Fruit fly (Drosophila melanogaster): Measurements from ENCODE around the gene CG9682.

DNA sequence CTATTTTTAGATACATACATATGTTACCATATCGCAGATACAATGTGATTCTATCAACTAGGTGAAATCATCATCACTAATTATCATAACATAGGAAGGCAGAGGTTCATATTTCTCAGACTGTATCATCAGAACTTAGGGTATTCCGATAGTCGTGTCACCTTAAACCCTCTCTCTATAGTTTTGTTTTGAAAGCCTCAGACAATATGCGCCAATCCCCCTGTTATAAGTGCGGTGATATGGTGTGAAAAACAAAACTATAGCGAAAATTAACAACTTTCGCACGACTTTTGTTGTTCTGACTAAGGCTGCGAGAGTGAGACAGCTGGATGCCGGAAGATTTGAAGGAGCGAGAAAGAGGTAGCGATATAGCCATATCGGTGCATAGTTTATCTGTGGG, 31.8 kb downstream of the CG9682 start:
- TF ChIP-seq CG8478 (optimal IDR thresholded peaks at IDR 0.05) (no peak), CTCF (optimal IDR thresholded peaks at IDR 0.05) (no peak)

Data from S2 (cell line).